Worm (Caenorhabditis elegans): ENCODE data around the gene T13C5.10.

The T13C5.10 gene

DNA sequence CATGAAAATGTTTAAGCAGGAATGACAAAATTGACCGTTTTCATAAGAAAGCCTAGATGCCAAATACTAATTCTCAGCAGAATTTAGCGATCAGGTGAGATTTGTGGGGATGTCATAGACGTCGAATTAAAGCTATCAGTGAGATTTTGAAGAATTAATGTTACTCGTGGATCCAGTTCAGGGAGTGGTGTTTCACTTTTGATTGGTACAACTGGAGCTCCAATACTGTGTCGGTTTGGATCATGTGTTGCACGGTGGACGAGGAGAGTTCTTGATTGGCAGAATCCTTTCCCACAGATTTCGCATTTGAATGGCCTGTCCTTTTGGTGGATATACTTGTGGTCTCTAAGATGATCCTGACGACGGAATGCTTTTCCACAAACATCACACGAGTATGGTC is 28.4 kb upstream of the T13C5.10 start:
- TF ChIP-seq tbx-37 (GFP tag; conservative IDR thresholded peaks at IDR 0.05) = no peak
- no peak for TF ChIP-seq flt-1 (GFP tag; IDR thresholded peaks at IDR 0.05)
- TF ChIP-seq pes-1 (GFP tag; IDR thresholded peaks at IDR 0.05) = no peak
- TF ChIP-seq ceh-13 (GFP tag; optimal IDR thresholded peaks at IDR 0.05) = no peak
- no peak for TF ChIP-seq aly-1 (tag; optimal IDR thresholded peaks at IDR 0.05)
- no peak for TF ChIP-seq hmbx-1 (tag; optimal IDR thresholded peaks at IDR 0.05)
- no peak for TF ChIP-seq ets-7 (tag; optimal IDR thresholded peaks at IDR 0.05)
- TF ChIP-seq hnd-1 (tag; optimal IDR thresholded peaks at IDR 0.05) = no peak
- TF ChIP-seq tra-4 (tag; optimal IDR thresholded peaks at IDR 0.05) = no peak
- no peak for TF ChIP-seq ama-1 (optimal IDR thresholded peaks at IDR 0.05)
- TF ChIP-seq hmg-4 (GFP tag; optimal IDR thresholded peaks at IDR 0.05) = no peak
- TF ChIP-seq sea-1 (GFP tag; conservative IDR thresholded peaks at IDR 0.05) = no peak
- TF ChIP-seq tbx-11 (GFP tag; IDR thresholded peaks at IDR 0.05) = no peak
- no peak for TF ChIP-seq F13C5.2 (tag; optimal IDR thresholded peaks at IDR 0.05)
- TF ChIP-seq scrt-1 (GFP tag; IDR thresholded peaks at IDR 0.05) = no peak
- TF ChIP-seq ceh-36 (tag; optimal IDR thresholded peaks at IDR 0.05) = no peak
- no peak for TF ChIP-seq B0310.2 (tag; optimal IDR thresholded peaks at IDR 0.05)

DNA sequence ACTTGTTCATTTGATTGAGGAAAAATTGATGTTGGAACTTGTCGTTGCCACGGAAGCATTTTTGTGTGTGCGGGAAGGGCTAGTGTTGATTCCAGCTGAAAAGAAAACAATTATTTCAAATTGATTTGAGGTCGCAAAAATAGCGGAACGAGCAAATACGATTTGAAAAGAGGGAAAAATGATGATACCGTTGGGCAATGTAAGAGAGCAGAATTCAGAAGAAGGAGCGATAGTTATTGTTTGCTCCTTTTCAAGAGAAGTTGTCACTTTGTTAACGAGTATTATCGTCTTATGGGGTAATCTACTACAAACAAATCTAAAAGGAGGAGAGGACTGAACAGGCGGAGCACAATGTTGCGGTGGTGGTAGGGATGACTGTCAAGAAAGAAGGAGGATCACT is 27.5 kb upstream of the T13C5.10 start, which contains the start of gene odd-2:
Gene odd-2, minus strand, starts transcription at position 101 of the 400 bp plus-strand sequence.
- TF ChIP-seq aly-1 (tag; optimal IDR thresholded peaks at IDR 0.05) (no peak), B0310.2 (tag; optimal IDR thresholded peaks at IDR 0.05) (no peak), flt-1 (GFP tag; IDR thresholded peaks at IDR 0.05) (no peak), pes-1 (GFP tag; IDR thresholded peaks at IDR 0.05) (no peak), ets-7 (tag; optimal IDR thresholded peaks at IDR 0.05) (no peak), F13C5.2 (tag; optimal IDR thresholded peaks at IDR 0.05) (no peak), hnd-1 (tag; optimal IDR thresholded peaks at IDR 0.05) (no peak), hmbx-1 (tag; optimal IDR thresholded peaks at IDR 0.05) (no peak), ceh-36 (tag; optimal IDR thresholded peaks at IDR 0.05) (no peak), tbx-11 (GFP tag; IDR thresholded peaks at IDR 0.05) (no peak), scrt-1 (GFP tag; IDR thresholded peaks at IDR 0.05) (no peak), ceh-13 (GFP tag; optimal IDR thresholded peaks at IDR 0.05) (no peak), ama-1 (optimal IDR thresholded peaks at IDR 0.05) (no peak), sea-1 (GFP tag; conservative IDR thresholded peaks at IDR 0.05) (no peak), hmg-4 (GFP tag; optimal IDR thresholded peaks at IDR 0.05) (no peak), tra-4 (tag; optimal IDR thresholded peaks at IDR 0.05) (no peak), tbx-37 (GFP tag; conservative IDR thresholded peaks at IDR 0.05) (no peak)

DNA sequence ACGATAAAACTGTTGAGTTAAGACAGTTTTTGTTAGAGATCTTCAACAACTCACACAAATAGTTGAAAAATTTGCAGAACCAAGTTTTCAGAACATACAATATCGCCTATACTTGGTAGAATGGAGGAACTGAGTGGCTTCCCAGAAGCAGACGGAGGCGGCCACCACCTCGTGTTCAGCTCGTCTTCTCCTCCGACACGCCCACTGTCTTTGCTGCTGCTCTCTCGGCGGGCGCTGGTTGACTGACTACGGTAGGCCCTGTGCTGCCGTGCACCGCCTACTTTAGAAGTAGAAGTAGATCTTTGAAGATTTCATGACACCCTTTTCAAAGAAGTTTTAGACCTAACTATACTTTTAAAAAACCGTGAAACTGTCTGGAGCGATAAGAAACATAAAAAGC is 25.9 kb upstream of the T13C5.10 start:
- no peak for TF ChIP-seq tra-4 (tag; optimal IDR thresholded peaks at IDR 0.05)
- TF ChIP-seq flt-1 (GFP tag; IDR thresholded peaks at IDR 0.05) = no peak

DNA sequence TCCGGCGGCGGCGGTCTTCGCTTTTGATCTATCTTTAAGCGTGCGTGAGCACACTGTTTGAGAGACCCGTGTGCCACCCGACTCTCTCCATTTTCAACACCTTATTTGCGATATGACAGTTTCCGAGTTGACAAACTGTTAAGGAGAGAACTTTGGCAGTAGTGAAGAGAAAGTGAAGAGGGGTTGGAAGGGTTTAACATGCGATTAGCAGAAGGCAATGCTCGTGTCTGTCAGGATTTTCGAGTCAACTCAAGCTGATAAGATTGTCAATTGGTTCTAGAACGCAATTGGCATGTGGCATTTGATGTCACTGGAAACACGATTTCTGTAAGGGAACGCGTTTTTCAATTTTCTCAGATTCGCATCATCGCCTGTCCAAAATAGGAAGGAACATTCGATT is 20.6 kb upstream of the T13C5.10 start:
- TF ChIP-seq scrt-1 (GFP tag; IDR thresholded peaks at IDR 0.05) (no peak), tra-4 (tag; optimal IDR thresholded peaks at IDR 0.05) (no peak), hmbx-1 (tag; optimal IDR thresholded peaks at IDR 0.05) (no peak), tbx-11 (GFP tag; IDR thresholded peaks at IDR 0.05) (no peak), tbx-37 (GFP tag; conservative IDR thresholded peaks at IDR 0.05) (no peak), aly-1 (tag; optimal IDR thresholded peaks at IDR 0.05) (no peak), hmg-4 (GFP tag; optimal IDR thresholded peaks at IDR 0.05) (no peak), ceh-13 (GFP tag; optimal IDR thresholded peaks at IDR 0.05) (no peak), flt-1 (GFP tag; IDR thresholded peaks at IDR 0.05) (no peak), ama-1 (optimal IDR thresholded peaks at IDR 0.05) (no peak), F13C5.2 (tag; optimal IDR thresholded peaks at IDR 0.05) (no peak), sea-1 (GFP tag; conservative IDR thresholded peaks at IDR 0.05) (no peak), pes-1 (GFP tag; IDR thresholded peaks at IDR 0.05) (no peak), ceh-36 (tag; optimal IDR thresholded peaks at IDR 0.05) (no peak), B0310.2 (tag; optimal IDR thresholded peaks at IDR 0.05) (no peak), ets-7 (tag; optimal IDR thresholded peaks at IDR 0.05) (no peak), hnd-1 (tag; optimal IDR thresholded peaks at IDR 0.05) (no peak)

DNA sequence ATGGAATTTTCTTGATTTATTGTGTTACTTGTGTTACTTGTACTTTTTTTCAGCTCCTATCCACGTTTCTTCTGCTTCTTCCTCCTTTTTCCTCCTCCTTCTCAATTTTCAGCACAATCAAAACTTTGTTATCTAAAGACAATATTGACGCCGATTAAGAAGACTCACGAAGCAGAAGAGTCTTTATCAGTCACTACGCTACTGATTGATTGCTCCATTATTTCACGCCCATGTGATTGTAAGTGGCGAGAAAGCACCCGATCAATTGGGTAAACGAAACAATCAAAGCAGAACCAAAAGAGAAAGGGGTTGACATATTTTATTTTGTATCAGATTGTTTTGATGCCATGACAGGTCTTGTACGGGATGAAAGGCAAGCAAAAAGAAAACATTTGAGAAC is 18.7 kb upstream of the T13C5.10 start, which contains the start of gene T25B2.2:
Gene T25B2.2, plus strand, starts transcription at position 392 of the 400 bp plus-strand sequence.
- TF ChIP-seq tra-4 (tag; optimal IDR thresholded peaks at IDR 0.05) (no peak), ceh-13 (GFP tag; optimal IDR thresholded peaks at IDR 0.05) (no peak), hmbx-1 (tag; optimal IDR thresholded peaks at IDR 0.05) (no peak), sea-1 (GFP tag; conservative IDR thresholded peaks at IDR 0.05) (no peak), ets-7 (tag; optimal IDR thresholded peaks at IDR 0.05) (no peak), hnd-1 (tag; optimal IDR thresholded peaks at IDR 0.05) (no peak), B0310.2 (tag; optimal IDR thresholded peaks at IDR 0.05) (no peak), pes-1 (GFP tag; IDR thresholded peaks at IDR 0.05) (no peak), flt-1 (GFP tag; IDR thresholded peaks at IDR 0.05) (no peak), scrt-1 (GFP tag; IDR thresholded peaks at IDR 0.05) (no peak), aly-1 (tag; optimal IDR thresholded peaks at IDR 0.05) (no peak), tbx-11 (GFP tag; IDR thresholded peaks at IDR 0.05) (no peak), tbx-37 (GFP tag; conservative IDR thresholded peaks at IDR 0.05) (no peak), hmg-4 (GFP tag; optimal IDR thresholded peaks at IDR 0.05) (no peak), ama-1 (optimal IDR thresholded peaks at IDR 0.05) (no peak)

DNA sequence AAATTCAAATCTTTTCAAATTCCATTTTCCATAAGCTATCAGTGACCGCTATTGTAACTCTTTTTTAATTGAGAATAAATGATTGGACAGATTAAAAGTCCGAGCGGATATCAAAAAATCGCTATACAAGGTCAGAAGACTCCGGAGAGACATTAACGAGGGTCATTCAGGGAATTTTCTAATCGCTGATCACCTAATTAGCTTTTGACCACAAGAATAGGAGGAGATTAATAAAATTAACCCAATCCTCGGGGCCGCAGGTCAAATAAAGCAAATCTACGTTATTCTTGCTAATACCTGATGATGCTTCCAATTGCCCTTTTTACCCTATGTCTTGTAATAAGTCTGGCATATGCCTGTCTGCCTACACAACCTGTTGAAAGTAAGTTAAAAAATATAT is 14.3 kb upstream of the T13C5.10 start, which contains the start of gene T25B2.1:
Gene T25B2.1, plus strand, starts transcription at position 301 of the 400 bp plus-strand sequence.
- TF ChIP-seq pes-1 (GFP tag; IDR thresholded peaks at IDR 0.05) (no peak), hmbx-1 (tag; optimal IDR thresholded peaks at IDR 0.05) (no peak), aly-1 (tag; optimal IDR thresholded peaks at IDR 0.05) (no peak), sea-1 (GFP tag; conservative IDR thresholded peaks at IDR 0.05) (no peak), ets-7 (tag; optimal IDR thresholded peaks at IDR 0.05) (no peak)

DNA sequence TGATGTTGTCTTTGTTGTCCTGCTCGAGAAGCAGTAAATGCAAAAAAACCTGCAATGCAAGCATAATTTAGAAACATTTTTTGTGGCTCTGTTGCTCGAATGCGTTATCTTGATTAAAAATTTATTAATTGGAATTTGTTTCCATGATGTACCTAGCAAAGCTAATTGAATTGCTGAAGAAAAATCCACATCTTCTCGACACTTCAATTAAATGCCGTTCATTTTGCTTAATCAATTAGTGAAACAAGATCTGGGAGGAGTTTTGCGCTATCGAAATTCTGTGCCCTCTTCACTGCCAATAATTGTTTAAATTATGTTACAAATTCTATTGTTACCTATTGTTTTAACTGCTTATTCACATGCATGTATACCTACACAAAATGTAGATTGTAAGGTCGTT is 12.1 kb upstream of the T13C5.10 start, which contains the start of gene T25B2.3:
Gene T25B2.3, plus strand, starts transcription at position 301 of the 400 bp plus-strand sequence.
- TF ChIP-seq aly-1 (tag; optimal IDR thresholded peaks at IDR 0.05) (no peak), sea-1 (GFP tag; conservative IDR thresholded peaks at IDR 0.05) (no peak), tbx-37 (GFP tag; conservative IDR thresholded peaks at IDR 0.05) (no peak), ama-1 (optimal IDR thresholded peaks at IDR 0.05) (no peak), pes-1 (GFP tag; IDR thresholded peaks at IDR 0.05) (no peak), B0310.2 (tag; optimal IDR thresholded peaks at IDR 0.05) (no peak), tra-4 (tag; optimal IDR thresholded peaks at IDR 0.05) (no peak), flt-1 (GFP tag; IDR thresholded peaks at IDR 0.05) (no peak), tbx-11 (GFP tag; IDR thresholded peaks at IDR 0.05) (no peak), hmbx-1 (tag; optimal IDR thresholded peaks at IDR 0.05) (no peak), ets-7 (tag; optimal IDR thresholded peaks at IDR 0.05) (no peak), ceh-13 (GFP tag; optimal IDR thresholded peaks at IDR 0.05) (no peak), hmg-4 (GFP tag; optimal IDR thresholded peaks at IDR 0.05) (no peak), F13C5.2 (tag; optimal IDR thresholded peaks at IDR 0.05) (no peak), ceh-36 (tag; optimal IDR thresholded peaks at IDR 0.05) (no peak), hnd-1 (tag; optimal IDR thresholded peaks at IDR 0.05) (no peak), scrt-1 (GFP tag; IDR thresholded peaks at IDR 0.05) (no peak)

All from whole organism, early embryonic.